Worm (Caenorhabditis elegans) whole organism, young adult: Measurements from ENCODE around the gene F58F9.4.

Source experiments
- pha-4 ChIP-seq: fragments of 150-350 bp; sonication (generic microtip); optimal IDR thresholded peaks from 2 replicates; lab custom pipeline; 2014; ENCODE audit warnings: missing biosample characterization, missing genetic modification reagents, missing genetic modification characterization
- snpc-1.3 ChIP-seq: sonication (generic microtip); optimal IDR thresholded peaks from 2 replicates; lab custom pipeline; 2017; ENCODE audit warnings: missing genetic modification characterization, mild to moderate bottlenecking, missing compliant biosample characterization, antibody characterized with exemption, moderate library complexity, missing genotype, missing genetic modification reagents; ENCODE audit not compliant: insufficient read depth
- ztf-6 ChIP-seq: fragments of 200-800 bp; sonication (Bioruptor generic); IDR thresholded peaks from 2 replicates; pipeline ENCODE4 v1.3.6; 2022; ENCODE audit warnings: missing genetic modification reagents, missing genetic modification characterization, missing compliant biosample characterization

DNA sequence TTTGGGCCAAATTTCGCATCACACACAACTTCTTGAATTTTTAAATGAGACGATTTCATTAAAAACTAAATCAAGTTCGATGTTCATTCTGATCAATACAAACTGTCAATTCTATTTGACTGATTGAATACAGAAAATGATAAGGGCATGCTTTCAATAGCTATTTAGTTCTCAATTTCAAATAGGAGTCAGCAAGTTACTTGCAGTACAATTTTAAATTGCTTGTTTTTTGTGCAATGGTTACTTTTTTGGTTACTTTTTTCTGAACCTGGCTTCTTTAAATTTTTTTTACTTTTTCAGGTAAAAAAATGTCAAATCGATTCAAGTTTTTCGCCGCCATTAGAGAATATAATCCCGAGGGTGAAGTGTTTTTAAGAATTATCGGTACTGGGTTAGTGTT is 5.7 kb upstream of the F58F9.4 start, which contains the start of gene C49A9.2:
- TF ChIP-seq ztf-6 (GFP tag; lab: Robert Waterston, UW): no peak
- no peak for TF ChIP-seq snpc-1.3 (tag; lab: Kevin White, UChicago)
- TF ChIP-seq pha-4 (tag; lab: Kevin White, UChicago): no peak
